Worm (Caenorhabditis elegans) whole organism, L4/young adult: ENCODE measurements around the gene col-180.

Experiments
- W03F9.2 ChIP-seq: fragments of 150-350 bp; optimal IDR thresholded peaks from 2 replicates; lab custom pipeline; 2014; ENCODE audit warnings: missing biosample characterization, missing genetic modification characterization
- dao-5 ChIP-seq: sonication (generic microtip); optimal IDR thresholded peaks from 2 replicates; lab custom pipeline; 2016; ENCODE audit warnings: missing genotype, missing genetic modification characterization, moderate library complexity, missing compliant biosample characterization
- him-1 ChIP-seq: sonication (generic microtip); optimal IDR thresholded peaks from 2 replicates; lab custom pipeline; 2016; ENCODE audit warnings: missing genotype, missing genetic modification reagents, missing genetic modification characterization, missing compliant biosample characterization

- TF ChIP-seq dao-5 (tag; lab: Kevin White, UChicago) (no peak), him-1 (no peak), W03F9.2 (tag; lab: Kevin White, UChicago) (no peak)
Measured at ce11 chrX:11725646-11726045, 13.6 kb upstream of the col-180 start.
